Worm (Caenorhabditis elegans) whole organism, mixed stage, embryonic: Measurements from ENCODE around the gene C35D10.10.

Experiments used
- ces-1 ChIP-seq: fragments of 150-350 bp; optimal IDR thresholded peaks from 2 replicates; lab custom pipeline; 2014; ENCODE audit warnings: missing biosample characterization, missing genetic modification reagents, missing genetic modification characterization
- elt-3 ChIP-seq: fragments of 150-350 bp; optimal IDR thresholded peaks from 2 replicates; lab custom pipeline; 2014; ENCODE audit warnings: missing biosample characterization, missing genetic modification characterization
- ham-2 ChIP-seq: fragments of 200-800 bp; sonication (Bioruptor generic); optimal IDR thresholded peaks from 2 replicates; lab custom pipeline; 2018; ENCODE audit warnings: mild to moderate bottlenecking, missing genetic modification characterization, missing compliant biosample characterization
- lin-13 ChIP-seq: fragments of 150-350 bp; optimal IDR thresholded peaks from 2 replicates; lab custom pipeline; 2014; ENCODE audit warnings: missing biosample characterization, missing genetic modification characterization
- lsy-2 ChIP-seq: fragments of 150-350 bp; optimal IDR thresholded peaks from 2 replicates; lab custom pipeline; 2014; ENCODE audit warnings: missing biosample characterization, missing genetic modification characterization
- mab-5 ChIP-seq: fragments of 150-350 bp; optimal IDR thresholded peaks from 2 replicates; lab custom pipeline; 2014; ENCODE audit warnings: missing biosample characterization, missing genetic modification characterization
- mls-2 ChIP-seq: sonication (generic microtip); optimal IDR thresholded peaks from 2 replicates; lab custom pipeline; 2016; ENCODE audit warnings: mild to moderate bottlenecking, missing genetic modification characterization, moderate library complexity, missing compliant biosample characterization
- nhr-12 ChIP-seq: fragments of 150-350 bp; optimal IDR thresholded peaks from 2 replicates; lab custom pipeline; 2014; ENCODE audit warnings: missing biosample characterization, missing genetic modification characterization
- nhr-237 ChIP-seq: fragments of 150-350 bp; optimal IDR thresholded peaks from 2 replicates; lab custom pipeline; 2014; ENCODE audit warnings: missing biosample characterization, missing genetic modification characterization
- sem-2 ChIP-seq: fragments of 200-800 bp; sonication (Bioruptor generic); optimal IDR thresholded peaks from 2 replicates; lab custom pipeline; 2018; ENCODE audit warnings: mild to moderate bottlenecking, missing genetic modification characterization, missing compliant biosample characterization
- snpc-4 ChIP-seq: fragments of 150-350 bp; optimal IDR thresholded peaks from 2 replicates; lab custom pipeline; 2014; ENCODE audit warnings: missing biosample characterization, missing genetic modification characterization
- tbx-8 ChIP-seq: fragments of 200-800 bp; sonication (Bioruptor generic); optimal IDR thresholded peaks from 2 replicates; lab custom pipeline; 2018; ENCODE audit warnings: mild to moderate bottlenecking, missing genetic modification characterization, moderate library complexity, missing compliant biosample characterization
- unc-62 ChIP-seq: fragments of 150-350 bp; optimal IDR thresholded peaks from 2 replicates; lab custom pipeline; 2014; ENCODE audit warnings: missing biosample characterization, missing genetic modification reagents, missing genetic modification characterization
- zip-8 ChIP-seq: fragments of 150-350 bp; optimal IDR thresholded peaks from 2 replicates; lab custom pipeline; 2014; ENCODE audit warnings: missing biosample characterization, missing genetic modification characterization

DNA sequence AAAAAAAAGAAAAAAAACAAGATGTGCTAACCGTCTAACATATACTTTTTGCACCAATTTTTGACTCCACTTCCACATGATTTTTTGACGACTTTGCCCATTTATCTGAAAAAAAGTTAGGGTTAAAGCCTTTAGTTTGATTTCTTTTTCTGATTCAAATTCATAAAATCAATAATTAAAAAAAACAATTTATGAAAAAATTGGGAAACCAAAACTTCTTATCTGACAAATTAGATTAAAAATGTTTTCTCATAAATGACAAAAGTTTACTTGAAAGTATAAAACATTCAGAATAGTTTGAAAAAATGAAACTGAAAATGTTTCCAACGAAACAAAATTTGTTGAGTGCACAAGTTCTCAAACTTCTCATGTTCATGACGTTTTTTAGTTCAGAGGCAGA lies 41.8 kb downstream of the C35D10.10 start, which contains the start of gene F26A1.7:
- TF ChIP-seq unc-62 (GFP tag; lab: Kevin White, UChicago) (no peak), lin-13 (tag; lab: Kevin White, UChicago) (no peak), nhr-12 (tag; lab: Kevin White, UChicago) (no peak), tbx-8 (no peak), ces-1 (GFP tag; lab: Kevin White, UChicago) (no peak), snpc-4 (tag; lab: Kevin White, UChicago) (no peak), sem-2 (GFP tag; lab: Kevin White, UChicago) (no peak), ham-2 (no peak), elt-3 (no peak), nhr-237 (no peak), mls-2 (no peak), mab-5 (tag; lab: Kevin White, UChicago) (no peak), zip-8 (no peak), lsy-2 (tag; lab: Kevin White, UChicago) (no peak)
